Fruit fly (Drosophila melanogaster): ENCODE results near the gene CG45101.

CG45101 gene

DNA sequence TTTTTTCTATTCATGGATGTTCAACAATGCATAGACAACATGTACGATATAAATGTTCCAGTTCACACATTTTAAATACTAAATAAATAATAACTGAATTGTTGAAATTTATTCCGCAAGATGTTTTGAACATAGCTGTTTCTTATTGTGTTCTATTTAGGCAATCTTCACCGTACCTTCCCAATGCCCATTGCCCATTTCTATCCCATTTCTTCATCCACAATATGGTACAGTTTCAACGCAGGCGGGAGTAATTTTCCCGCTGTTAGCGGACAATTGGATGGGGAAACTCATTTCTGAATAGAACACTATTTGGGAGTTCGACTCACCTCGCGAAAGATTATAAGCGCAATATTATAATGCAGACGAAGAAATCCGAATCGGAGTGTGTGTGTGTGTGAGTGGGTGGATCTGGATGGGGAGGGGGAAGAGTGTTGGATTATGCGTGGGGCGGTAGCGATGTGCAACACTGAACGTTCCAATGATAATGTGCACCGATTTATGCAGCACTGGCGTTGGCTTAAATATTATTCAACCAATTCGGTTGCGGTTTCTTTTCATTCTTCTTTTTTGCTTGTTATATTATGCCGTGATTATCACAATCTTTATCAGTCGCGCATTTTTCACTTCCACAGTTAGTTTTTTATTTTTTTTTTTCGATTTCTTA lies 27.3 kb downstream of the CG45101 start (continued):
- TF ChIP-seq CG7839 (tag; optimal IDR thresholded peaks at IDR 0.05) (peak; percentile 43), CG34224 (GFP tag; IDR thresholded peaks at IDR 0.05; ENCODE audit: partially characterized antibody) (no peak), Gug (GFP tag; IDR thresholded peaks at IDR 0.05) (peak; percentile 44; the same call in 2 of the 4 replicates), CG6272 (GFP tag; IDR thresholded peaks at IDR 0.05) (peak; percentile 76), CG31365 (tag; optimal IDR thresholded peaks at IDR 0.05) (no peak), pfk (GFP tag; optimal IDR thresholded peaks at IDR 0.05) (no peak), tap (tag; optimal IDR thresholded peaks at IDR 0.05) (no peak), Meics (GFP tag; optimal IDR thresholded peaks at IDR 0.05) (peak; percentile 41), B-H1 (GFP tag; IDR thresholded peaks at IDR 0.05) (no peak), CG3163 (GFP tag; optimal IDR thresholded peaks at IDR 0.05) (peak; percentile 43), CG9437 (GFP tag; optimal IDR thresholded peaks at IDR 0.05) (peak; percentile 40), CG31441 (GFP tag; IDR thresholded peaks at IDR 0.05) (no peak), nau (GFP tag; optimal IDR thresholded peaks at IDR 0.05) (peak; percentile 47), yki (optimal IDR thresholded peaks at IDR 0.05) (no peak), zen (tag; optimal IDR thresholded peaks at IDR 0.05) (no peak), CG7987 (GFP tag; optimal IDR thresholded peaks at IDR 0.05) (no peak), gt (GFP tag; IDR thresholded peaks at IDR 0.05) (no peak), Dip3 (GFP tag; optimal IDR thresholded peaks at IDR 0.05) (peak; percentile 48), Tbp (GFP tag; optimal IDR thresholded peaks at IDR 0.05) (no peak), Lhr (GFP tag; optimal IDR thresholded peaks at IDR 0.05) (no peak), Six4 (GFP tag; optimal IDR thresholded peaks at IDR 0.05) (peak; percentile 28), CG2889 (GFP tag; IDR thresholded peaks at IDR 0.05) (no peak), pan (optimal IDR thresholded peaks at IDR 0.05) (no peak), pan (GFP tag; optimal IDR thresholded peaks at IDR 0.05 in 1 of 2, IDR thresholded peaks at IDR 0.05 in 1 of 2) (peak in 1 of 2 experiments; percentile 64), al (GFP tag; IDR thresholded peaks at IDR 0.05) (no peak), CG13624 (GFP tag; optimal IDR thresholded peaks at IDR 0.05) (peak; percentile 74), Hr39 (optimal IDR thresholded peaks at IDR 0.05) (no peak), CG7786 (GFP tag; optimal IDR thresholded peaks at IDR 0.05) (peak; percentile 31), CG10654 (GFP tag; optimal IDR thresholded peaks at IDR 0.05) (peak; percentile 37), psq (GFP tag; optimal IDR thresholded peaks at IDR 0.05) (peak; percentile 67), Abd-B (GFP tag; optimal IDR thresholded peaks at IDR 0.05) (peak; percentile 28), NK7.1 (GFP tag; optimal IDR thresholded peaks at IDR 0.05) (no peak), dm (GFP tag; optimal IDR thresholded peaks at IDR 0.05) (no peak), h (optimal IDR thresholded peaks at IDR 0.05) (no peak), CG5180 (GFP tag; optimal IDR thresholded peaks at IDR 0.05) (peak; percentile 26), stwl (tag; optimal IDR thresholded peaks at IDR 0.05) (peak; percentile 85), crp (GFP tag; optimal IDR thresholded peaks at IDR 0.05) (peak in 1 of 2 experiments; percentile 39), gce (GFP tag; IDR thresholded peaks at IDR 0.05) (no peak), CG11695 (GFP tag; IDR thresholded peaks at IDR 0.05) (0 out of 3 replicates have a peak, but pooled peaks have one; percentile 15), esg (GFP tag; conservative IDR thresholded peaks at IDR 0.05) (no peak), CG11247 (GFP tag; IDR thresholded peaks at IDR 0.05) (peak; percentile 68), tll (GFP tag; optimal IDR thresholded peaks at IDR 0.05) (no peak), CG4854 (GFP tag; optimal IDR thresholded peaks at IDR 0.05) (peak; percentile 14), Drgx (GFP tag; IDR thresholded peaks at IDR 0.05) (no peak), ftz-f1 (GFP tag; optimal IDR thresholded peaks at IDR 0.05) (peak; percentile 75), CG16813 (GFP tag; IDR thresholded peaks at IDR 0.05; ENCODE audit: partially characterized antibody) (0 out of 3 replicates have a peak, but pooled peaks have one; percentile 30), CG8478 (optimal IDR thresholded peaks at IDR 0.05) (no peak), trh (GFP tag; optimal IDR thresholded peaks at IDR 0.05) (no peak), CG1602 (GFP tag; optimal IDR thresholded peaks at IDR 0.05) (peak; percentile 9), grau (tag; optimal IDR thresholded peaks at IDR 0.05) (peak; percentile 79), CG15696 (tag; optimal IDR thresholded peaks at IDR 0.05) (no peak), Oaz (GFP tag; IDR thresholded peaks at IDR 0.05) (no peak)

Data from whole organism, embryonic.